Fruit fly (Drosophila melanogaster) whole organism, embryonic: ENCODE results near the gene SmD1.
A peak's percentile ranks its signal among the peaks of the same experiment; 100 is the strongest.

Source experiments
- CG10462 ChIP-seq: fragments of 200-800 bp; sonication (Bioruptor generic); optimal IDR thresholded peaks from 2 replicates; lab custom pipeline; 2016; ENCODE audit warnings: missing biosample characterization, missing genetic modification characterization
- CG11695 ChIP-seq: fragments of 200-800 bp; sonication (Bioruptor generic); IDR thresholded peaks from 3 replicates; pipeline ENCODE4 v1.3.6; 2022; ENCODE audit warnings: missing biosample characterization, missing genetic modification characterization
- CG12236 ChIP-seq: fragments of 200-800 bp; sonication (Bioruptor generic); optimal IDR thresholded peaks from 2 replicates; lab custom pipeline; 2016; ENCODE audit warnings: missing biosample characterization, missing genetic modification characterization
- CG14014 ChIP-seq: fragments of 200-800 bp; sonication (Bioruptor generic); IDR thresholded peaks from 2 replicates; pipeline ENCODE4 v1.3.6; 2022; ENCODE audit warnings: missing biosample characterization, missing genetic modification characterization
- CG15601 ChIP-seq: fragments of 200-800 bp; sonication (Bioruptor generic); optimal IDR thresholded peaks from 3 replicates; lab custom pipeline; 2019; ENCODE audit warnings: missing biosample characterization, mild to moderate bottlenecking, missing genetic modification characterization, moderate library complexity
- CG16779 ChIP-seq: fragments of 200-800 bp; sonication (Bioruptor generic); IDR thresholded peaks from 2 replicates; pipeline ENCODE4 v1.3.6; 2022; ENCODE audit warnings: missing biosample characterization, missing genetic modification characterization
- CG16863 ChIP-seq: fragments of 200-800 bp; sonication (Bioruptor generic); optimal IDR thresholded peaks from 3 replicates; lab custom pipeline; 2016; ENCODE audit warnings: missing biosample characterization, missing genetic modification characterization
- CG17186 ChIP-seq: fragments of 200-800 bp; sonication (Bioruptor generic); optimal IDR thresholded peaks from 3 replicates; lab custom pipeline; 2017; ENCODE audit warnings: missing biosample characterization, missing genetic modification reagents, missing genetic modification characterization
- CG17802 ChIP-seq: fragments of 200-800 bp; sonication (Bioruptor generic); optimal IDR thresholded peaks from 2 replicates; lab custom pipeline; 2018; ENCODE audit warnings: missing biosample characterization, mild to moderate bottlenecking, missing genetic modification characterization, moderate library complexity
- CG18764 ChIP-seq: fragments of 200-800 bp; sonication (Bioruptor generic); optimal IDR thresholded peaks from 3 replicates; lab custom pipeline; 2016; ENCODE audit warnings: missing biosample characterization, missing genetic modification characterization
- CG31365 ChIP-seq: fragments of 200-800 bp; sonication (Bioruptor generic); optimal IDR thresholded peaks from 2 replicates; lab custom pipeline; 2018; ENCODE audit warnings: missing biosample characterization, mild to moderate bottlenecking, missing genetic modification characterization
- CG34224 ChIP-seq: fragments of 200-800 bp; sonication (Bioruptor generic); IDR thresholded peaks from 3 replicates; pipeline ENCODE4 v1.3.6; 2022; ENCODE audit warnings: missing biosample characterization, missing genetic modification characterization; ENCODE audit not compliant: partially characterized antibody
- CG3838 ChIP-seq: fragments of 200-800 bp; sonication (Bioruptor generic); optimal IDR thresholded peaks from 3 replicates; lab custom pipeline; 2016; ENCODE audit warnings: missing biosample characterization, missing genetic modification characterization
- CG4360 ChIP-seq: fragments of 200-800 bp; sonication (Bioruptor generic); IDR thresholded peaks from 2 replicates; pipeline ENCODE4 v1.3.6; 2022; ENCODE audit warnings: missing biosample characterization, missing genetic modification characterization
- CG4854 ChIP-seq: fragments of 200-800 bp; sonication (Bioruptor generic); optimal IDR thresholded peaks from 2 replicates; lab custom pipeline; 2016; ENCODE audit warnings: missing biosample characterization, missing genetic modification characterization, inconsistent platforms
- CG7372 ChIP-seq: fragments of 200-800 bp; sonication (Bioruptor generic); IDR thresholded peaks from 2 replicates; pipeline ENCODE4 v1.3.6; 2022; ENCODE audit warnings: missing biosample characterization, missing genetic modification characterization
- CG8359 ChIP-seq: fragments of 200-800 bp; sonication (Bioruptor generic); optimal IDR thresholded peaks from 2 replicates; lab custom pipeline; 2017; ENCODE audit warnings: missing biosample characterization, mild to moderate bottlenecking, missing genetic modification characterization, borderline replicate concordance
- Dek ChIP-seq: fragments of 200-800 bp; sonication (Bioruptor generic); optimal IDR thresholded peaks from 3 replicates; lab custom pipeline; 2019; ENCODE audit warnings: missing biosample characterization, mild to moderate bottlenecking, missing genetic modification characterization, moderate library complexity
- H2.0 ChIP-seq: fragments of 200-800 bp; sonication (Bioruptor generic); IDR thresholded peaks from 2 replicates; pipeline ENCODE4 v1.3.6; 2022; ENCODE audit warnings: missing biosample characterization, missing genetic modification characterization
- Mes4 ChIP-seq: fragments of 200-800 bp; sonication (Bioruptor generic); optimal IDR thresholded peaks from 2 replicates; lab custom pipeline; 2016; ENCODE audit warnings: missing biosample characterization, missing genetic modification characterization
- NC2β ChIP-seq: fragments of 200-800 bp; sonication (Bioruptor generic); optimal IDR thresholded peaks from 2 replicates; lab custom pipeline; 2016; ENCODE audit warnings: missing biosample characterization, missing genetic modification characterization
- Oli ChIP-seq: fragments of 200-800 bp; sonication (Bioruptor generic); optimal IDR thresholded peaks from 2 replicates; lab custom pipeline; 2018; ENCODE audit warnings: missing biosample characterization, mild to moderate bottlenecking, missing genetic modification characterization, moderate library complexity
- Sox102F ChIP-seq: fragments of 200-800 bp; sonication (Bioruptor generic); optimal IDR thresholded peaks from 2 replicates; lab custom pipeline; 2018; ENCODE audit warnings: missing biosample characterization, mild to moderate bottlenecking, missing genetic modification characterization, moderate library complexity
- Ssrp ChIP-seq: fragments of 200-800 bp; sonication (Bioruptor generic); optimal IDR thresholded peaks from 2 replicates; lab custom pipeline; 2018; ENCODE audit warnings: missing biosample characterization, mild to moderate bottlenecking, missing genetic modification characterization, moderate library complexity
- Vsx1 ChIP-seq: fragments of 200-800 bp; sonication (Bioruptor generic); optimal IDR thresholded peaks from 2 replicates; lab custom pipeline; 2017; ENCODE audit warnings: missing biosample characterization, mild to moderate bottlenecking, missing genetic modification characterization, missing genetic modification reagents
- YL-1 ChIP-seq: fragments of 200-800 bp; sonication (Bioruptor generic); optimal IDR thresholded peaks from 3 replicates; lab custom pipeline; 2017; ENCODE audit warnings: missing biosample characterization, mild to moderate bottlenecking, missing genetic modification characterization
- btn ChIP-seq: fragments of 200-800 bp; sonication (Bioruptor generic); optimal IDR thresholded peaks from 2 replicates; lab custom pipeline; 2016; ENCODE audit warnings: missing biosample characterization, missing genetic modification characterization
- cas ChIP-seq: fragments of 200-800 bp; sonication (Bioruptor generic); IDR thresholded peaks from 2 replicates; pipeline ENCODE4 v1.3.6; 2022; ENCODE audit warnings: missing biosample characterization, missing genetic modification characterization
- chinmo ChIP-seq: fragments of 200-800 bp; sonication (Bioruptor generic); IDR thresholded peaks from 4 replicates; pipeline ENCODE4 v1.3.6; 2022; ENCODE audit warnings: missing biosample characterization, missing genetic modification characterization; ENCODE audit not compliant: partially characterized antibody
- crc ChIP-seq: fragments of 200-800 bp; sonication (Bioruptor generic); optimal IDR thresholded peaks from 2 replicates; lab custom pipeline; 2016; ENCODE audit warnings: missing biosample characterization, missing genetic modification characterization
- dysf ChIP-seq: fragments of 200-800 bp; sonication (Bioruptor generic); IDR thresholded peaks from 3 replicates; pipeline ENCODE4 v1.3.6; 2022; ENCODE audit warnings: missing biosample characterization, missing genetic modification characterization
- eve ChIP-seq, 2 experiments: fragments of >200 bp; optimal IDR thresholded peaks; 2 replicates each; lab custom pipeline; 2017; ENCODE audit warnings: missing biosample characterization in 2 of 2, missing genetic modification characterization in 2 of 2
- ewg ChIP-seq: fragments of 200-800 bp; sonication (Bioruptor generic); optimal IDR thresholded peaks from 3 replicates; lab custom pipeline; 2017; ENCODE audit warnings: mild to moderate bottlenecking, missing biosample characterization, missing genetic modification reagents, missing genetic modification characterization
- grn ChIP-seq: fragments of 200-800 bp; sonication (Bioruptor generic); optimal IDR thresholded peaks from 3 replicates; lab custom pipeline; 2017; ENCODE audit warnings: missing biosample characterization, missing genetic modification characterization
- jing ChIP-seq: fragments of 200-800 bp; sonication (Bioruptor generic); optimal IDR thresholded peaks from 2 replicates; lab custom pipeline; 2018; ENCODE audit warnings: missing biosample characterization, mild to moderate bottlenecking, missing genetic modification characterization
- jumu ChIP-seq: fragments of 200-800 bp; sonication (Bioruptor generic); optimal IDR thresholded peaks from 3 replicates; lab custom pipeline; 2016; ENCODE audit warnings: missing biosample characterization, missing genetic modification characterization
- kah ChIP-seq: fragments of 200-800 bp; sonication (Bioruptor generic); optimal IDR thresholded peaks from 2 replicates; lab custom pipeline; 2018; ENCODE audit warnings: missing biosample characterization, mild to moderate bottlenecking, missing genetic modification characterization
- lbe ChIP-seq: fragments of 200-800 bp; sonication (Bioruptor generic); optimal IDR thresholded peaks from 2 replicates; lab custom pipeline; 2016; ENCODE audit warnings: missing biosample characterization, mild to moderate bottlenecking, missing genetic modification characterization
- maf-S ChIP-seq: fragments of 200-800 bp; sonication (Bioruptor generic); optimal IDR thresholded peaks from 2 replicates; lab custom pipeline; 2016; ENCODE audit warnings: missing biosample characterization, missing genetic modification characterization
- p53 ChIP-seq: fragments of 200-800 bp; sonication (Bioruptor generic); optimal IDR thresholded peaks from 2 replicates; lab custom pipeline; 2016; ENCODE audit warnings: missing biosample characterization, missing genetic modification characterization
- phol ChIP-seq: fragments of 200-800 bp; sonication (Bioruptor generic); optimal IDR thresholded peaks from 3 replicates; lab custom pipeline; 2018; ENCODE audit warnings: missing biosample characterization, mild to moderate bottlenecking, missing genetic modification characterization, moderate library complexity
- pros ChIP-seq: fragments of 200-800 bp; sonication (Bioruptor generic); optimal IDR thresholded peaks from 3 replicates; lab custom pipeline; 2019; ENCODE audit warnings: missing biosample characterization, mild to moderate bottlenecking, missing genetic modification characterization, moderate library complexity
- psq ChIP-seq: fragments of 200-800 bp; sonication (Bioruptor generic); optimal IDR thresholded peaks from 2 replicates; lab custom pipeline; 2017; ENCODE audit warnings: missing biosample characterization, missing genetic modification characterization
- sc ChIP-seq, 3 experiments: fragments of >200 bp in 2 of 3; fragments of 200-800 bp in 1 of 3; sonication (Bioruptor generic) in 1 of 3; optimal IDR thresholded peaks; 2 replicates in 2 of 3; 3 replicates in 1 of 3; lab custom pipeline; 2017; ENCODE audit warnings: mild to moderate bottlenecking in 1 of 3, missing biosample characterization in 1 of 3, missing genetic modification characterization in 1 of 3, missing genetic modification reagents in 1 of 3
- sd ChIP-seq: fragments of 200-800 bp; sonication (Bioruptor generic); optimal IDR thresholded peaks from 3 replicates; lab custom pipeline; 2018; ENCODE audit warnings: missing biosample characterization, mild to moderate bottlenecking, missing genetic modification characterization, moderate library complexity
- tap ChIP-seq: fragments of 200-800 bp; optimal IDR thresholded peaks from 3 replicates; lab custom pipeline; 2019; ENCODE audit warnings: missing biosample characterization, mild to moderate bottlenecking, missing genetic modification characterization, moderate library complexity
- tio ChIP-seq: fragments of 200-800 bp; sonication (Bioruptor generic); optimal IDR thresholded peaks from 2 replicates; lab custom pipeline; 2017; ENCODE audit warnings: missing biosample characterization, missing genetic modification characterization, inconsistent platforms
- unc-4 ChIP-seq: fragments of 200-800 bp; sonication (Bioruptor generic); IDR thresholded peaks from 2 replicates; pipeline ENCODE4 v1.3.6; 2022; ENCODE audit warnings: missing biosample characterization, missing genetic modification characterization; ENCODE audit not compliant: partially characterized antibody
- unpg ChIP-seq: fragments of 200-800 bp; sonication (Bioruptor generic); optimal IDR thresholded peaks from 3 replicates; lab custom pipeline; 2018; ENCODE audit warnings: missing biosample characterization, mild to moderate bottlenecking, missing genetic modification characterization, moderate library complexity
- vvl ChIP-seq: fragments of 200-800 bp; sonication (Bioruptor generic); IDR thresholded peaks from 2 replicates; pipeline ENCODE4 v1.3.6; 2022; ENCODE audit warnings: missing biosample characterization, missing genetic modification characterization

The SmD1 gene

DNA sequence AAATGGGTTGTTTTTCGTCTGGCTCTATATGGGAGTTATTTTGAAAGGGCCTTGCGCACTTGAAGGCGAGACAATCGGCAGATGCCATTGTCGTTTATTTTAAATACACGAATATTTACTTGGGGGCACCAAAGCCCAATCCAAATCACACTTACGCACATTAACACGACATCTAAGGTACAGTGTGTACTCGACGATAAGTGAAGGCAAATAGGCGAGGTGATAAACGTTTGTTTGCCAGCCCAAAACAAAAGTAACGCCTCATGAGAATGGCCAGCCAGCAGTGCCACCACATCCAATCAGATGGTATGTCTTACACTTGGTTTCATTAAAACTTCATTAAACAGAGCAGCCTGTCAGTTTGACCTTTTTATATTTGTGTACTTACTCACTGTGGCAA is 49.7 kb downstream of the SmD1 start (continued):
- TF ChIP-seq dysf (GFP tag; lab: Robert Waterston, UW) (no peak), CG16779 (GFP tag; lab: Robert Waterston, UW) (no peak), jumu (GFP tag; lab: Kevin White, UChicago) (no peak), Dek (tag; lab: Kevin White, UChicago) (no peak), lbe (GFP tag; lab: Kevin White, UChicago) (no peak), eve (GFP tag; optimal IDR thresholded peaks at IDR 0.05; lab: Kevin White, UChicago) (no peak), sc (optimal IDR thresholded peaks at IDR 0.05; lab: Kevin White, UChicago) (no peak), sc (GFP tag; optimal IDR thresholded peaks at IDR 0.05; lab: Kevin White, UChicago) (peak; percentile 60), Oli (tag; lab: Kevin White, UChicago) (no peak), CG7372 (no peak), grn (GFP tag; lab: Kevin White, UChicago) (peak; percentile 59), unpg (GFP tag; lab: Kevin White, UChicago) (peak; percentile 60), CG31365 (peak; percentile 39), CG15601 (peak; percentile 33), CG34224 (no peak), btn (GFP tag; lab: Kevin White, UChicago) (peak; percentile 32), CG8359 (GFP tag; lab: Kevin White, UChicago) (peak; percentile 73), maf-S (no peak), crc (GFP tag; lab: Kevin White, UChicago) (no peak), H2.0 (GFP tag; lab: Robert Waterston, UW) (no peak), tio (GFP tag; lab: Kevin White, UChicago) (no peak), psq (GFP tag; lab: Kevin White, UChicago) (no peak), Vsx1 (GFP tag; lab: Kevin White, UChicago) (peak; percentile 66), cas (GFP tag; lab: Robert Waterston, UW) (no peak), CG10462 (GFP tag; lab: Kevin White, UChicago) (peak; percentile 33), Mes4 (GFP tag; lab: Kevin White, UChicago) (peak; percentile 57), CG17802 (no peak), phol (tag; lab: Kevin White, UChicago) (no peak), jing (GFP tag; lab: Kevin White, UChicago) (no peak), Ssrp (no peak), CG12236 (GFP tag; lab: Kevin White, UChicago) (peak; percentile 37), vvl (GFP tag; lab: Robert Waterston, UW) (peak; percentile 64; the same call in 1 of the 2 replicates), CG3838 (no peak), YL-1 (GFP tag; lab: Kevin White, UChicago) (no peak), chinmo (GFP tag; lab: Robert Waterston, UW) (no peak), CG11695 (GFP tag; lab: Robert Waterston, UW) (peak; percentile 40; the same call in 1 of the 3 replicates), CG4854 (GFP tag; lab: Kevin White, UChicago) (peak; percentile 24), Sox102F (GFP tag; lab: Kevin White, UChicago) (peak; percentile 20), CG18764 (GFP tag; lab: Kevin White, UChicago) (no peak), kah (GFP tag; lab: Kevin White, UChicago) (no peak), ewg (GFP tag; lab: Kevin White, UChicago) (peak; percentile 35), CG16863 (GFP tag; lab: Kevin White, UChicago) (peak; percentile 52), CG14014 (peak; percentile 34; the same call in 1 of the 2 replicates), sd (tag; lab: Kevin White, UChicago) (no peak), p53 (no peak), pros (GFP tag; lab: Kevin White, UChicago) (no peak), tap (tag; lab: Kevin White, UChicago) (peak; percentile 30), NC2β (peak; percentile 55), unc-4 (no peak), CG17186 (GFP tag; lab: Kevin White, UChicago) (peak; percentile 30), CG4360 (GFP tag; lab: Robert Waterston, UW) (peak; percentile 53; the same call in 1 of the 2 replicates)
